Fruit fly (Drosophila melanogaster) whole organism, embryonic: ENCODE data around the gene CG7065.

Source experiments
- Ada2b ChIP-seq: fragments of 200-800 bp; sonication (Bioruptor generic); IDR thresholded peaks from 2 replicates; pipeline ENCODE4 v1.3.6; 2022; ENCODE audit warnings: missing biosample characterization, missing genetic modification characterization
- Aef1 ChIP-seq: fragments of 200-800 bp; sonication (Bioruptor generic); IDR thresholded peaks from 3 replicates; pipeline ENCODE4 v1.3.6; 2022; ENCODE audit warnings: missing biosample characterization, missing genetic modification characterization
- BEAF-32 ChIP-seq: fragments of 200-800 bp; sonication (Bioruptor generic); optimal IDR thresholded peaks from 3 replicates; lab custom pipeline; 2017; ENCODE audit warnings: missing biosample characterization, missing genetic modification characterization, mild to moderate bottlenecking, moderate library complexity, missing genetic modification reagents
- CG10267 ChIP-seq: fragments of 200-800 bp; sonication (Bioruptor generic); optimal IDR thresholded peaks from 2 replicates; lab custom pipeline; 2018; ENCODE audit warnings: missing biosample characterization, mild to moderate bottlenecking, missing genetic modification characterization, moderate library complexity
- CG10462 ChIP-seq: fragments of 200-800 bp; sonication (Bioruptor generic); optimal IDR thresholded peaks from 2 replicates; lab custom pipeline; 2016; ENCODE audit warnings: missing biosample characterization, missing genetic modification characterization
- CG12659 ChIP-seq: fragments of 200-800 bp; sonication (Bioruptor generic); optimal IDR thresholded peaks from 3 replicates; lab custom pipeline; 2017; ENCODE audit warnings: mild to moderate bottlenecking, missing biosample characterization, missing genetic modification reagents, missing genetic modification characterization
- CG15479 ChIP-seq: fragments of 200-800 bp; sonication (Bioruptor generic); optimal IDR thresholded peaks from 3 replicates; lab custom pipeline; 2019; ENCODE audit warnings: missing biosample characterization, mild to moderate bottlenecking, missing genetic modification characterization, moderate library complexity
- CG1603 ChIP-seq: fragments of 200-800 bp; sonication (Bioruptor generic); optimal IDR thresholded peaks from 2 replicates; lab custom pipeline; 2019; ENCODE audit warnings: missing biosample characterization, mild to moderate bottlenecking, missing genetic modification characterization, moderate library complexity
- CG16813 ChIP-seq: fragments of 200-800 bp; sonication (Bioruptor generic); IDR thresholded peaks from 3 replicates; pipeline ENCODE4 v1.3.6; 2022; ENCODE audit warnings: missing biosample characterization, missing genetic modification characterization; ENCODE audit not compliant: partially characterized antibody
- CG30403 ChIP-seq: fragments of 200-800 bp; sonication (Bioruptor generic); optimal IDR thresholded peaks from 3 replicates; lab custom pipeline; 2016; ENCODE audit warnings: missing biosample characterization, missing genetic modification characterization
- CG31441 ChIP-seq: fragments of 200-800 bp; sonication (Bioruptor generic); IDR thresholded peaks from 2 replicates; pipeline ENCODE4 v1.3.6; 2022; ENCODE audit warnings: missing biosample characterization, missing genetic modification characterization
- CG3838 ChIP-seq: fragments of 200-800 bp; sonication (Bioruptor generic); optimal IDR thresholded peaks from 3 replicates; lab custom pipeline; 2016; ENCODE audit warnings: missing biosample characterization, missing genetic modification characterization
- CG4617 ChIP-seq: fragments of 200-800 bp; sonication (Bioruptor generic); optimal IDR thresholded peaks from 3 replicates; lab custom pipeline; 2016; ENCODE audit warnings: missing biosample characterization, missing genetic modification characterization, borderline replicate concordance
- CG4707 ChIP-seq: fragments of 200-800 bp; sonication (Bioruptor generic); optimal IDR thresholded peaks from 2 replicates; lab custom pipeline; 2018; ENCODE audit warnings: missing biosample characterization, mild to moderate bottlenecking, missing genetic modification characterization, moderate library complexity
- CG8089 ChIP-seq: fragments of 200-800 bp; sonication (Bioruptor generic); optimal IDR thresholded peaks from 3 replicates; lab custom pipeline; 2016; ENCODE audit warnings: missing biosample characterization, missing genetic modification characterization
- CG9215 ChIP-seq: fragments of 200-800 bp; sonication (Bioruptor generic); IDR thresholded peaks from 2 replicates; pipeline ENCODE4 v1.3.6; 2022; ENCODE audit warnings: missing biosample characterization, missing genetic modification characterization
- CG9609 ChIP-seq: fragments of 200-800 bp; sonication (Bioruptor generic); optimal IDR thresholded peaks from 3 replicates; lab custom pipeline; 2016; ENCODE audit warnings: missing biosample characterization, missing genetic modification characterization
- CG9727 ChIP-seq: fragments of 200-800 bp; sonication (Bioruptor generic); optimal IDR thresholded peaks from 3 replicates; lab custom pipeline; 2017; ENCODE audit warnings: missing biosample characterization, mild to moderate bottlenecking, missing genetic modification characterization
- Chrac-16 ChIP-seq: fragments of 200-800 bp; sonication (Bioruptor generic); optimal IDR thresholded peaks from 3 replicates; lab custom pipeline; 2016; ENCODE audit warnings: missing biosample characterization, missing genetic modification characterization
- D19A ChIP-seq: fragments of 200-800 bp; optimal IDR thresholded peaks from 3 replicates; lab custom pipeline; 2019; ENCODE audit warnings: missing biosample characterization, mild to moderate bottlenecking, missing genetic modification characterization, moderate library complexity
- Dek ChIP-seq: fragments of 200-800 bp; sonication (Bioruptor generic); optimal IDR thresholded peaks from 3 replicates; lab custom pipeline; 2019; ENCODE audit warnings: missing biosample characterization, mild to moderate bottlenecking, missing genetic modification characterization, moderate library complexity
- Dll ChIP-seq: fragments of 200-800 bp; sonication (Bioruptor generic); IDR thresholded peaks from 4 replicates; pipeline ENCODE4 v1.3.6; 2022; ENCODE audit warnings: missing biosample characterization, missing genetic modification characterization; ENCODE audit not compliant: partially characterized antibody
- Lhr ChIP-seq: fragments of 200-800 bp; sonication (Bioruptor generic); optimal IDR thresholded peaks from 3 replicates; lab custom pipeline; 2017; ENCODE audit warnings: mild to moderate bottlenecking, missing biosample characterization, missing genetic modification reagents, missing genetic modification characterization
- NfI ChIP-seq: fragments of 200-800 bp; sonication (Bioruptor generic); optimal IDR thresholded peaks from 3 replicates; lab custom pipeline; 2018; ENCODE audit warnings: missing biosample characterization, mild to moderate bottlenecking, missing genetic modification characterization, moderate library complexity
- Oaz ChIP-seq: fragments of 200-800 bp; sonication (Bioruptor generic); IDR thresholded peaks from 2 replicates; pipeline ENCODE4 v1.3.6; 2022; ENCODE audit warnings: missing biosample characterization, missing genetic modification characterization
- Poxn ChIP-seq: fragments of 200-800 bp; sonication (Bioruptor generic); IDR thresholded peaks from 2 replicates; pipeline ENCODE4 v1.3.6; 2022; ENCODE audit warnings: missing biosample characterization, missing genetic modification characterization
- Sox102F ChIP-seq: fragments of 200-800 bp; sonication (Bioruptor generic); optimal IDR thresholded peaks from 2 replicates; lab custom pipeline; 2018; ENCODE audit warnings: missing biosample characterization, mild to moderate bottlenecking, missing genetic modification characterization, moderate library complexity
- Sry-δ ChIP-seq: fragments of 200-800 bp; sonication (Bioruptor generic); optimal IDR thresholded peaks from 2 replicates; lab custom pipeline; 2016; ENCODE audit warnings: missing biosample characterization, missing genetic modification characterization
- Trl ChIP-seq, 3 experiments: fragments of >200 bp in 2 of 3; fragments of 200-800 bp in 1 of 3; sonication (Bioruptor generic) in 1 of 3; optimal IDR thresholded peaks; 2 replicates in 1 of 3; 3 replicates in 2 of 3; lab custom pipeline; 2016 to 2017; ENCODE audit warnings: missing biosample characterization in 1 of 3, missing genetic modification characterization in 1 of 3
- abd-A ChIP-seq: fragments of 200-800 bp; sonication (Bioruptor generic); optimal IDR thresholded peaks from 3 replicates; lab custom pipeline; 2019; ENCODE audit warnings: missing biosample characterization, mild to moderate bottlenecking, missing genetic modification characterization, moderate library complexity
- br ChIP-seq: fragments of >200 bp; optimal IDR thresholded peaks from 2 replicates; lab custom pipeline; 2017
- cad ChIP-seq: fragments of >200 bp; optimal IDR thresholded peaks from 2 replicates; lab custom pipeline; 2017; ENCODE audit warnings: missing biosample characterization, missing genetic modification characterization
- corto ChIP-seq: fragments of 200-800 bp; sonication (Bioruptor generic); optimal IDR thresholded peaks from 2 replicates; lab custom pipeline; 2016; ENCODE audit warnings: missing biosample characterization, mild to moderate bottlenecking, missing genetic modification characterization, moderate library complexity
- crc ChIP-seq: fragments of 200-800 bp; sonication (Bioruptor generic); optimal IDR thresholded peaks from 2 replicates; lab custom pipeline; 2016; ENCODE audit warnings: missing biosample characterization, missing genetic modification characterization
- croc ChIP-seq: fragments of 200-800 bp; sonication (Bioruptor generic); conservative IDR thresholded peaks from 3 replicates; pipeline ENCODE4 v1.3.6; 2022; ENCODE audit warnings: missing biosample characterization, missing genetic modification characterization
- crol ChIP-seq: fragments of 200-800 bp; sonication (Bioruptor generic); IDR thresholded peaks from 2 replicates; pipeline ENCODE4 v1.3.6; 2022; ENCODE audit warnings: missing biosample characterization, missing genetic modification characterization
- danr ChIP-seq: fragments of 200-800 bp; sonication (Bioruptor generic); IDR thresholded peaks from 2 replicates; pipeline ENCODE4 v1.3.6; 2022; ENCODE audit warnings: missing biosample characterization, missing genetic modification characterization
- eve ChIP-seq, 2 experiments: fragments of >200 bp; optimal IDR thresholded peaks; 2 replicates each; lab custom pipeline; 2017; ENCODE audit warnings: missing biosample characterization in 2 of 2, missing genetic modification characterization in 2 of 2
- ftz-f1 ChIP-seq: fragments of 200-800 bp; sonication (Bioruptor generic); optimal IDR thresholded peaks from 2 replicates; lab custom pipeline; 2016; ENCODE audit warnings: missing biosample characterization, missing genetic modification characterization
- gem ChIP-seq: fragments of 200-800 bp; sonication (Bioruptor generic); optimal IDR thresholded peaks from 2 replicates; lab custom pipeline; 2019; ENCODE audit warnings: missing biosample characterization, mild to moderate bottlenecking, missing genetic modification characterization, moderate library complexity
- gsb-n ChIP-seq: fragments of 200-800 bp; sonication (Bioruptor generic); optimal IDR thresholded peaks from 3 replicates; lab custom pipeline; 2018; ENCODE audit warnings: missing biosample characterization, mild to moderate bottlenecking, missing genetic modification characterization
- hkb ChIP-seq, 2 experiments: fragments of 200-800 bp in 1 of 2; fragments of >200 bp in 1 of 2; sonication (Bioruptor generic) in 1 of 2; IDR thresholded peaks in 1 of 2; optimal IDR thresholded peaks in 1 of 2; 2 replicates each; pipeline versions ENCODE4 v1.3.6 to Lab custom; 2017 to 2022; ENCODE audit warnings: missing biosample characterization in 1 of 2, missing genetic modification characterization in 1 of 2
- nerfin-1 ChIP-seq: fragments of 200-800 bp; sonication (Bioruptor generic); optimal IDR thresholded peaks from 3 replicates; lab custom pipeline; 2019; ENCODE audit warnings: missing biosample characterization, mild to moderate bottlenecking, missing genetic modification characterization, moderate library complexity
- nerfin-2 ChIP-seq: fragments of 200-800 bp; sonication (Bioruptor generic); IDR thresholded peaks from 2 replicates; pipeline ENCODE4 v1.3.6; 2022; ENCODE audit warnings: missing biosample characterization, missing genetic modification characterization; ENCODE audit not compliant: partially characterized antibody
- oc ChIP-seq: fragments of 200-800 bp; sonication (Bioruptor generic); optimal IDR thresholded peaks from 2 replicates; lab custom pipeline; 2018; ENCODE audit warnings: missing biosample characterization, mild to moderate bottlenecking, missing genetic modification characterization, moderate library complexity
- pb ChIP-seq: fragments of 200-800 bp; sonication (Bioruptor generic); optimal IDR thresholded peaks from 3 replicates; lab custom pipeline; 2016; ENCODE audit warnings: missing biosample characterization, missing genetic modification characterization
- pnt ChIP-seq: fragments of 200-800 bp; sonication (Bioruptor generic); optimal IDR thresholded peaks from 3 replicates; lab custom pipeline; 2016; ENCODE audit warnings: missing biosample characterization, missing genetic modification characterization
- row ChIP-seq: fragments of 200-800 bp; sonication (Bioruptor generic); IDR thresholded peaks from 3 replicates; pipeline ENCODE4 v1.3.6; 2022; ENCODE audit warnings: missing biosample characterization, missing genetic modification characterization
- sens ChIP-seq: fragments of 200-800 bp; sonication (Bioruptor generic); peaks from one replicate; lab custom pipeline; 2016; ENCODE audit warnings: missing biosample characterization, missing genetic modification characterization
- ssp ChIP-seq: fragments of 200-800 bp; sonication (Bioruptor generic); IDR thresholded peaks from 2 replicates; pipeline ENCODE4 v1.3.6; 2022; ENCODE audit warnings: missing biosample characterization, missing genetic modification characterization
- tll ChIP-seq, 2 experiments: fragments of 200-800 bp in 1 of 2; fragments of >200 bp in 1 of 2; sonication (Bioruptor generic) in 1 of 2; optimal IDR thresholded peaks; 2 replicates each; lab custom pipeline; 2017 to 2019; ENCODE audit warnings: missing biosample characterization in 2 of 2, missing genetic modification characterization in 2 of 2, mild to moderate bottlenecking in 1 of 2, moderate library complexity in 1 of 2
- yki ChIP-seq: fragments of >200 bp; optimal IDR thresholded peaks from 3 replicates; lab custom pipeline; 2018

The CG7065 gene

dm6 chrX:9128012-9128280 is 14.3 kb upstream of the CG7065 start (continued):
- no peak for TF ChIP-seq Trl (optimal IDR thresholded peaks at IDR 0.05; lab: Kevin White, UChicago)
- no peak for TF ChIP-seq Trl (GFP tag; optimal IDR thresholded peaks at IDR 0.05; lab: Kevin White, UChicago)
- TF ChIP-seq CG3838 (GFP tag; lab: Kevin White, UChicago) = no peak
- peak; percentile 38; the same call in 2 of the 3 replicates for TF ChIP-seq row (GFP tag; lab: Robert Waterston, UW)
- TF ChIP-seq Sox102F = no peak
- peak; percentile 16 for TF ChIP-seq oc (tag; lab: Kevin White, UChicago)
- peak; percentile 52 for TF ChIP-seq sens (GFP tag; lab: Kevin White, UChicago)
- no peak for TF ChIP-seq Dek (tag; lab: Kevin White, UChicago)
- no peak for TF ChIP-seq Ada2b (GFP tag; lab: Robert Waterston, UW)
- no peak for TF ChIP-seq D19A
- no peak for TF ChIP-seq CG4617 (GFP tag; lab: Kevin White, UChicago)
- TF ChIP-seq Dll (GFP tag; lab: Robert Waterston, UW) = peak; percentile 48; the same call in 2 of the 4 replicates
- TF ChIP-seq hkb (optimal IDR thresholded peaks at IDR 0.05; lab: Kevin White, UChicago) = no peak
- no peak for TF ChIP-seq hkb (GFP tag; IDR thresholded peaks at IDR 0.05; lab: Robert Waterston, UW)
- TF ChIP-seq eve (GFP tag; optimal IDR thresholded peaks at IDR 0.05; lab: Kevin White, UChicago) = no peak
- no peak for TF ChIP-seq Lhr (GFP tag; lab: Kevin White, UChicago)
- no peak for TF ChIP-seq yki (lab: Kevin White, UChicago)
- TF ChIP-seq CG1603 = no peak
- TF ChIP-seq crc (GFP tag; lab: Kevin White, UChicago) = no peak
- TF ChIP-seq croc (GFP tag; lab: Robert Waterston, UW) = no peak
- no peak for TF ChIP-seq CG4707 (GFP tag; lab: Kevin White, UChicago)
- TF ChIP-seq NfI (GFP tag; lab: Kevin White, UChicago) = no peak
- TF ChIP-seq Chrac-16 = no peak
- TF ChIP-seq CG16813 = no peak
- no peak for TF ChIP-seq CG9609 (GFP tag; lab: Kevin White, UChicago)
- TF ChIP-seq br (lab: Kevin White, UChicago) = no peak
- no peak for TF ChIP-seq cad
- peak; percentile 54 for TF ChIP-seq abd-A (tag; lab: Kevin White, UChicago)
- no peak for TF ChIP-seq pb (GFP tag; lab: Kevin White, UChicago)
- no peak for TF ChIP-seq Aef1 (GFP tag; lab: Robert Waterston, UW)
- no peak for TF ChIP-seq CG15479 (GFP tag; lab: Kevin White, UChicago)
- TF ChIP-seq CG8089 (GFP tag; lab: Kevin White, UChicago) = no peak
- no peak for TF ChIP-seq ssp
- TF ChIP-seq CG31441 (GFP tag; lab: Robert Waterston, UW) = no peak
- no peak for TF ChIP-seq CG30403 (GFP tag; lab: Kevin White, UChicago)
- TF ChIP-seq Poxn (GFP tag; lab: Robert Waterston, UW) = no peak
- peak; percentile 84 for TF ChIP-seq gsb-n
- no peak for TF ChIP-seq pnt (GFP tag; lab: Kevin White, UChicago)
- TF ChIP-seq CG10462 (GFP tag; lab: Kevin White, UChicago) = no peak
- no peak for TF ChIP-seq crol (GFP tag; lab: Robert Waterston, UW)
- TF ChIP-seq CG10267 (tag; lab: Kevin White, UChicago) = no peak
- TF ChIP-seq Sry-δ = peak; percentile 47
- TF ChIP-seq CG9727 (GFP tag; lab: Kevin White, UChicago) = no peak
- no peak for TF ChIP-seq danr (GFP tag; lab: Robert Waterston, UW)
- TF ChIP-seq BEAF-32 = peak; percentile 47
- TF ChIP-seq CG12659 (GFP tag; lab: Kevin White, UChicago) = no peak
- no peak for TF ChIP-seq CG9215
- TF ChIP-seq gem (tag; lab: Kevin White, UChicago) = no peak
- TF ChIP-seq nerfin-1 (tag; lab: Kevin White, UChicago) = no peak
- no peak for TF ChIP-seq tll (GFP tag; optimal IDR thresholded peaks at IDR 0.05; lab: Kevin White, UChicago)
- no peak for TF ChIP-seq nerfin-2
- TF ChIP-seq corto (GFP tag; lab: Kevin White, UChicago) = no peak
- TF ChIP-seq ftz-f1 (GFP tag; lab: Kevin White, UChicago) = no peak
- TF ChIP-seq Oaz (GFP tag; lab: Robert Waterston, UW) = no peak
